Fruit fly (Drosophila melanogaster) whole organism, adult: ENCODE measurements around the gene CG14207.

Source experiments
- CG11617 ChIP-seq: fragments of 200-800 bp; sonication (Bioruptor generic); optimal IDR thresholded peaks from 2 replicates; lab custom pipeline; 2017; ENCODE audit warnings: mild to moderate bottlenecking, missing biosample characterization, missing genetic modification reagents, missing genetic modification characterization
- CG12768 ChIP-seq: fragments of 200-800 bp; sonication (Bioruptor generic); optimal IDR thresholded peaks from 2 replicates; lab custom pipeline; 2017; ENCODE audit warnings: missing biosample characterization, missing genetic modification characterization, mild to moderate bottlenecking, moderate library complexity, missing genetic modification reagents
- CG14711 ChIP-seq: fragments of 200-800 bp; sonication (Bioruptor generic); optimal IDR thresholded peaks from 2 replicates; lab custom pipeline; 2018; ENCODE audit warnings: missing biosample characterization, mild to moderate bottlenecking, missing genetic modification characterization, moderate library complexity
- CG1620 ChIP-seq: fragments of 200-800 bp; sonication (Bioruptor generic); optimal IDR thresholded peaks from 2 replicates; lab custom pipeline; 2016; ENCODE audit warnings: missing biosample characterization, missing genetic modification characterization
- CG33017 ChIP-seq: fragments of 200-800 bp; sonication (Bioruptor generic); optimal IDR thresholded peaks from 2 replicates; lab custom pipeline; 2018; ENCODE audit warnings: missing biosample characterization, mild to moderate bottlenecking, missing genetic modification characterization, moderate library complexity
- CG5204 ChIP-seq: fragments of 200-800 bp; sonication (Bioruptor generic); optimal IDR thresholded peaks from 2 replicates; lab custom pipeline; 2016; ENCODE audit warnings: missing biosample characterization, missing genetic modification characterization
- CG7045 ChIP-seq: fragments of 200-800 bp; sonication (Bioruptor generic); optimal IDR thresholded peaks from 2 replicates; lab custom pipeline; 2017; ENCODE audit warnings: missing biosample characterization, mild to moderate bottlenecking, missing genetic modification characterization
- CG7101 ChIP-seq: fragments of 200-800 bp; sonication (Bioruptor generic); optimal IDR thresholded peaks from 2 replicates; lab custom pipeline; 2018; ENCODE audit warnings: missing biosample characterization, mild to moderate bottlenecking, missing genetic modification characterization, moderate library complexity
- Clk ChIP-seq: fragments of 200-800 bp; sonication (Bioruptor generic); optimal IDR thresholded peaks from 2 replicates; lab custom pipeline; 2017; ENCODE audit warnings: missing biosample characterization, missing genetic modification characterization
- Crg-1 ChIP-seq: fragments of 200-800 bp; sonication (Bioruptor generic); optimal IDR thresholded peaks from 2 replicates; lab custom pipeline; 2016; ENCODE audit warnings: missing biosample characterization, missing genetic modification characterization
- Hr96 ChIP-seq: fragments of 200-800 bp; sonication (Bioruptor generic); optimal IDR thresholded peaks from 2 replicates; lab custom pipeline; 2016; ENCODE audit warnings: missing biosample characterization, missing genetic modification characterization
- Mnt ChIP-seq: fragments of 200-800 bp; sonication (Bioruptor generic); optimal IDR thresholded peaks from 2 replicates; lab custom pipeline; 2016; ENCODE audit warnings: missing biosample characterization, mild to moderate bottlenecking, missing genetic modification characterization
- bab1 ChIP-seq: fragments of 200-800 bp; sonication (Bioruptor generic); optimal IDR thresholded peaks from 3 replicates; lab custom pipeline; 2019; ENCODE audit warnings: missing biosample characterization, mild to moderate bottlenecking, missing genetic modification characterization, moderate library complexity
- cic ChIP-seq: fragments of 200-800 bp; sonication (Bioruptor generic); optimal IDR thresholded peaks from 2 replicates; lab custom pipeline; 2017; ENCODE audit warnings: missing biosample characterization, mild to moderate bottlenecking, missing genetic modification characterization, moderate library complexity
- cnc ChIP-seq, 2 experiments: fragments of >200 bp; optimal IDR thresholded peaks; 2 replicates each; lab custom pipeline; 2017
- kay ChIP-seq: fragments of 200-800 bp; sonication (Bioruptor generic); peaks from one replicate; lab custom pipeline; 2016; ENCODE audit warnings: missing biosample characterization, missing genetic modification characterization, borderline replicate concordance
- ovo ChIP-seq: fragments of 200-800 bp; sonication (Bioruptor generic); optimal IDR thresholded peaks from 2 replicates; lab custom pipeline; 2016; ENCODE audit warnings: missing biosample characterization, missing genetic modification characterization
- pad ChIP-seq: fragments of 200-800 bp; sonication (Bioruptor generic); optimal IDR thresholded peaks from 3 replicates; lab custom pipeline; 2017; ENCODE audit warnings: missing biosample characterization, missing genetic modification characterization, mild to moderate bottlenecking, moderate library complexity, missing genetic modification reagents
- tj ChIP-seq: fragments of 200-800 bp; sonication (Bioruptor generic); optimal IDR thresholded peaks from 3 replicates; lab custom pipeline; 2017; ENCODE audit warnings: missing biosample characterization, mild to moderate bottlenecking, missing genetic modification characterization, moderate library complexity
- toe ChIP-seq: fragments of 200-800 bp; sonication (Bioruptor generic); optimal IDR thresholded peaks from 2 replicates; lab custom pipeline; 2016; ENCODE audit warnings: missing biosample characterization, missing genetic modification characterization

The CG14207 gene

DNA sequence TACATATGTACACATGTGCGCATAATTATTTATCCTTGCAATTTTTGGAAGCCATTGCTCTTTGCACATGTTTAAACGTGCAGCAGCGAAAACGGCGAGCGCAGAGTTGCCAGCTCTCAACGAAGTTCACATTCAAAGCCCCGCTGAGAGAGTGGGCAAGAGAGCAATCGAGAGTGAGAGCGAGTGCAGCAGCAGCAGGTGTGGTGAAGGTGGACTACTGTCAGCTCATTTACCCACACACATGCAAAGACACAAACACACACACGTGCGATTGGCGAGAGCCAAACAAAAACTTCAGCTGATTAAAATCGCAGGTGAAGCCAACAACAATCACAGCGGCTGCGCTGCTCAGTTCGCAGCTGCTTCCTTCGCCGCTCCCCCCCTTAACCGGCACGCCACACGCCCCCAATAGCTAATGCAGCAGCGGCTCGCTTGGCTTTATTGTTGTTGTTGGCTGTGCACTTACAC lies 26.4 kb downstream of the CG14207 start:
- TF ChIP-seq Mnt (GFP tag; lab: Kevin White, UChicago) (peak; percentile 90), CG11617 (GFP tag; lab: Kevin White, UChicago) (peak; percentile 12), bab1 (GFP tag; lab: Kevin White, UChicago) (peak; percentile 16), CG14711 (tag; lab: Kevin White, UChicago) (peak; percentile 25), tj (GFP tag; lab: Kevin White, UChicago) (peak; percentile 60), ovo (GFP tag; lab: Kevin White, UChicago) (no peak), CG33017 (tag; lab: Kevin White, UChicago) (no peak), Hr96 (GFP tag; lab: Kevin White, UChicago) (no peak), CG7101 (tag; lab: Kevin White, UChicago) (peak; percentile 10), CG12768 (GFP tag; lab: Kevin White, UChicago) (peak; percentile 17), pad (GFP tag; lab: Kevin White, UChicago) (peak; percentile 78), cic (GFP tag; lab: Kevin White, UChicago) (peak; percentile 64)

DNA sequence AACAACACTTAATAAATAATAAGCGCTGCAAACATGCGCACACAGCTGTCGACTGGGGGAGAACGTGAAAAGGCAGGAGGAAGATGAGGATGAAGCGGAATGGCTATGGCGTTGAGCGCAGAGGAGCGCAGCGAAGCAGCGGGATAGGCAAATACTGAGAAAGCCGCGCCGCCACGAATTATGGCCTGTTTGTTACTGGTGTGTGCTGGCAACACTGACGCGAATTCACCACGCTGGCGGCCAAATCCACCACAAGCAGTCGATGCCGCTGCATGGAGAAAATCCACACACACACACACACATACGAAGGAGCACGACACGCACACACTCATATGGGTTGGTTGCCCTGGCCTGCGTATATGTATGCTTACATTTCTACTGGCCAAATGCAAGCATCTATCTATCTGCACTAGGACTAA lies 32.0 kb downstream of the CG14207 start:
- TF ChIP-seq cic (GFP tag; lab: Kevin White, UChicago) (peak; percentile 6), bab1 (GFP tag; lab: Kevin White, UChicago) (peak; percentile 27), Mnt (GFP tag; lab: Kevin White, UChicago) (peak; percentile 50), CG33017 (tag; lab: Kevin White, UChicago) (peak; percentile 19), pad (GFP tag; lab: Kevin White, UChicago) (peak; percentile 98), CG12768 (GFP tag; lab: Kevin White, UChicago) (peak; percentile 4), CG1620 (peak; percentile 4), tj (GFP tag; lab: Kevin White, UChicago) (peak; percentile 5), kay (GFP tag; lab: Kevin White, UChicago) (no peak), toe (GFP tag; lab: Kevin White, UChicago) (no peak), CG14711 (tag; lab: Kevin White, UChicago) (peak; percentile 71), CG11617 (GFP tag; lab: Kevin White, UChicago) (peak; percentile 9), CG7101 (tag; lab: Kevin White, UChicago) (peak; percentile 13), CG5204 (no peak), Crg-1 (no peak)

DNA sequence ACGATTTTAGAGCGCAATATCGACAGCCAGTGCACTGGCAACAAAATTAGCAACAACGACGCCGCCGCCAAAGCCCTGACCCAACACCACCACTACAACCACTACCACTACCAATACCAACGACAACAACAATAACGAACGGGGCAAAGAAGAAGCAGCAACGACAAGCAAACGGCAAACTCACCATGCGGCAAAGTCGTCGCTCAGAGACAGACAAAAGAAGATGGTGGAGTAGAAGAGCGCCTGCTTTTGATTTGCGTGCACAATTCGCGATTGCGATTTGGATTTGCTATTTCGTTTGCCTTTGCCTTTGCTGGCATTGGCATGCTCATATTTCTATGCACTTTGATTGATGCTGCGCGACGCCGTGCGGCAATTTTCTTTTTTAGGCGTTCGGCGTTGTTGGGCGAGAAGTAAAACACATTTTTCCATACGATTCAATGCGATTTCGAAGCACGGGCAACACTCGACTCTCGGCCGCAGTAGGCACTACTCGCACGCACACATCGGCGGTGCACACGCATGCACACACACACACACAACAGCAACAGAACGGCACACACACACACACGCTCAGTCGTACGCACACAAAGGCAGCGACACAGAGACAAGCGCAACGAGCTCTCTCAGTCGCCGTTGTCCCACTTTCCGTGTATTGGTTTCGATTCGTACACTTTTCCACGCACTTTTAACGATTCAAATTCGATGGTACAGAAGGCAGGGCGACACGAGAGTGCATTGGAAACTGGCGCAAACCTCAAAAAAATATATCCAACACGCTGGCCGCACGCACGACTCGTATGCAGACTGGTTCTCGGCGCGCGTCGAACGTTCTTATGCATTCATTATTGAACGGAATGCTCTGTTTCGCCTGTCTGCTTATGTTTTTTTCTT lies 32.7 kb downstream of the CG14207 start:
- TF ChIP-seq CG7101 (tag; lab: Kevin White, UChicago) (peak; percentile 26), Mnt (GFP tag; lab: Kevin White, UChicago) (peak; percentile 4), pad (GFP tag; lab: Kevin White, UChicago) (peak; percentile 96), tj (GFP tag; lab: Kevin White, UChicago) (peak; percentile 26), Clk (GFP tag; lab: Kevin White, UChicago) (no peak), CG12768 (GFP tag; lab: Kevin White, UChicago) (no peak), CG33017 (tag; lab: Kevin White, UChicago) (no peak), bab1 (GFP tag; lab: Kevin White, UChicago) (peak; percentile 48)

DNA sequence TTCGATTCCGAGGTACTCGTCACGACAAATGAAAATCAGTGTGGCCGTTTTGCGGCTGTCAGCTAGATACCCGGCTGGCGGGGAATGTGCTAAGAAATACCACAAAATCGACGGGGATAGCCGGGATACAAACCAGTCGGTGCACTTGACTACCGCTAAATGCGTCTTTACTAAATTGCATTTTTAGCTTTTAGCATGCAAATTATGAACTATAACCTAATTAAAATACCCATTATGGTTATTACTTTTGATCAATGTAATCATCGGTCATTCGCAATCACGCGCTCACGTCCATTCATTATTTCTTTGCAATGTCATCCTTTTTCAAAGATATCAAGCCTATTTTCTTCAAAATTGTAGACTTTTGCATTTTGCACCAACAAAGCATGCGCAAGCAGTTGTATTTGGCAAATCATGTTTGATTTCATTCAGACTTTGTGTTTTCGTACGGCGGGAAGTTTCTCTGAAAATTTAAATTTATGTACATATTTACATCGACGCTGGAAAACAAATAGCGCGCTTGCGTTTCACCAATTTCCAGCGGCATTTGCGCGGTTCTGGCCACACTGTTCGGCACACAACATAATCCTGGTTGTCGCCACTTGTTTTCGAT lies 33.4 kb downstream of the CG14207 start, which contains the start of gene Rcd-1:
Gene Rcd-1 (plus strand): TSS at position 440 of the 613 bp plus-strand sequence.
- TF ChIP-seq Clk (GFP tag; lab: Kevin White, UChicago) (no peak), Crg-1 (no peak), CG12768 (GFP tag; lab: Kevin White, UChicago) (no peak)

DNA sequence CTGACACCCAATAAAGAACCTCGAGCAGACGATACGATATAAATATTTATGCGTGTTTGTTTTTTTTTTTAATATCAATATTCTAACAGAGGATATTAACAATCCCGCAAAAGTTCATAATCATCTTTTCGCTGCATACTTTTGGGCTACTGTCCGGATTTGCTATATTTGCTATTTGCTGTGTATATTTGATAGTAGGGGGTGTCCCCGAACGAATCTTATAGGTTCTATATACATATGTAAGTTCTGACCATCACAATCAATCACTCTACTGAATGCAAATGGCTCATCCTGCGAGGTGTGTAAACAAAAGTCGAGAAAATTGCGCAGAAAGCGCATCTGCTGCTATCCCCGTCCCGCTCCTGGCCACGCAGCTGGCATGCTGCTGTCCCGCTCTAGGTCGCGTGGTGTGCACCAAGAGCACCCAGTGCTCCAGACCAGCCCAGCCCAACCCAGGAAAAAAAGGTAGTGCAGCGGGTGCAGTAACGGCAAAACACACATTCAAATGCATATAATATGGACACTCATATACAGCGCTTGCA lies 35.8 kb downstream of the CG14207 start:
- TF ChIP-seq cic (GFP tag; lab: Kevin White, UChicago) (no peak), pad (GFP tag; lab: Kevin White, UChicago) (peak; percentile 70), CG12768 (GFP tag; lab: Kevin White, UChicago) (no peak), CG7101 (tag; lab: Kevin White, UChicago) (no peak), bab1 (GFP tag; lab: Kevin White, UChicago) (peak; percentile 24)

DNA sequence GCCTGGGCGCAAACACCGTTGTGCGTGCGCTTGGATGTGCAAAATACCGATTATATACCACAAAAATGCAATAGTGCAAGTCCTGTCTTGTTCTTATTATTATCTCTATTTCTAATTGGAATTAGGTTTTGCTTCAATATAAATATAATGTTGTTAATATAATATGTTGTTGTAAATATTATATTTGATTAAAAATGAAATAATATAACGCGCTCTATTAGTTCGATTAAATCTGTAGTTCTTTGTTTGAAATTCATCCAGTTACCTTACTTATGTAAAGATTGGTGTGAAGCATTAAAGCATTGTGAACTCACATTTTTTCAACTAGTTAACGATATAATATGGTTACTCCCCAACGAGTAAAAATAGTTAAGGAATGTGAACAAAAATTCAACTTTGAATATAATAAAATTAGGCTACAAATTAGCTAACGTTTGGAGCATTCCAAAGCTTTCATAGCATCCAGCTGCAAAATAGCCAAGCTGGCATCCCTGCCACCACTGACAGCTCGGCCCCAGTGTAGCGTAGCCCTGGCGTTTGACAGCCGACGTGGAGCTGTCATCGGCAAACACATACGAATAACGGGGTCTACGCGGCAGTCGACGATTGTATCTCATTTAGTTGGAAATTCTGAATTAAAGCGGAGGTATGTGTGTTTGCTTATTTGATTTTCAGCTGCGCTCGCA lies 38.0 kb downstream of the CG14207 start, which contains the start of the genes CG12237 and Sec61gamma:
Gene CG12237 (minus strand): TSS at position 51 of the 686 bp plus-strand sequence.
Gene Sec61gamma (plus strand): TSS at position 509 of the 686 bp plus-strand sequence.
- TF ChIP-seq CG5204 (no peak), ovo (GFP tag; lab: Kevin White, UChicago) (peak; percentile 95), CG7101 (tag; lab: Kevin White, UChicago) (peak; percentile 40), cic (GFP tag; lab: Kevin White, UChicago) (no peak), CG33017 (tag; lab: Kevin White, UChicago) (no peak), CG1620 (peak; percentile 65), kay (GFP tag; lab: Kevin White, UChicago) (no peak), toe (GFP tag; lab: Kevin White, UChicago) (no peak), Clk (GFP tag; lab: Kevin White, UChicago) (no peak), pad (GFP tag; lab: Kevin White, UChicago) (peak; percentile 39), CG12768 (GFP tag; lab: Kevin White, UChicago) (peak; percentile 1), tj (GFP tag; lab: Kevin White, UChicago) (peak; percentile 41), CG14711 (tag; lab: Kevin White, UChicago) (no peak), CG11617 (GFP tag; lab: Kevin White, UChicago) (peak; percentile 18), Crg-1 (no peak), Mnt (GFP tag; lab: Kevin White, UChicago) (peak; percentile 31), Hr96 (GFP tag; lab: Kevin White, UChicago) (no peak), bab1 (GFP tag; lab: Kevin White, UChicago) (peak; percentile 55), cnc (optimal IDR thresholded peaks at IDR 0.05; lab: Kevin White, UChicago) (no peak), CG7045 (no peak)
